Fruit fly (Drosophila melanogaster): ENCODE data around the gene Rlip.

Gene Rlip

DNA sequence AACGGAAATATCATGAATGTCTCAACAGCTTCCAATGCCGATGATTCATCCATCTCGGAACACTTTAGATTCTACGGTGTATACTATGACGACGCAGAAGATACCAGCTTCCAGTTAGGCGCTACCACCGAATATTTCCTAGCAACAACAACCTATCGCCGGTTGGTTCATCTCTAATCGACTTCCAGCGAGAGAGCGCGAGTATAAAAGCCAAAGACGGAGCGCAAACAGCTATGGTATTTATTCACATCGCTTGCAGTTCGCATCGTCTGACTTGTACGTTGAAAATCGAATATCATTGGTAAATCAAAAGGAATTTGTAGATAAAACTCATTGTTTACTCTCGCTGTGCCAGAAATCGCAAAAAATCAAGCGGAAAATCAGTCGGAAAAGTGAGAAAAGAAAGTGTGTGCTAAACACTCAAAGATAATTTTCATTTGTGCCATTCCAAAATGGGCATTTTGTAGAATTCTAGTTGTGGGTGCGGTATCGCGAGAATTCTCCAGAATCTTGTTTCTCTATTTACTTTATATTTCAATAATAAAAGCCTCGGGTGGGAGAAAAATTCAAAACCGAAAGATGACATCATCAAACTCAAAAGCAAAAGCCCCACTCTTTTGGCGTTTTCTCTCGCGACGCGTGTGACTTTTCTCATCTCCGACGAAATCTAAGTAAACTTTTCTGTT lies 47.7 kb downstream of the Rlip start, which contains the start of gene AnxB9 (continued):
- no peak for TF ChIP-seq Gsc (GFP tag; IDR thresholded peaks at IDR 0.05)
- TF ChIP-seq cad (GFP tag; optimal IDR thresholded peaks at IDR 0.05): no peak
- TF ChIP-seq fd96Cb (tag; optimal IDR thresholded peaks at IDR 0.05): no peak
- no peak for TF ChIP-seq sna (GFP tag; IDR thresholded peaks at IDR 0.05; ENCODE audit: partially characterized antibody)
- TF ChIP-seq GATAe (GFP tag; conservative IDR thresholded peaks at IDR 0.05): no peak
- TF ChIP-seq CG12236 (GFP tag; optimal IDR thresholded peaks at IDR 0.05): peak; percentile 7
- TF ChIP-seq CrebB (tag; optimal IDR thresholded peaks at IDR 0.05): peak; percentile 50
- peak; percentile 5 for TF ChIP-seq Xbp1 (GFP tag; optimal IDR thresholded peaks at IDR 0.05)
- no peak for TF ChIP-seq ftz-f1 (GFP tag; optimal IDR thresholded peaks at IDR 0.05)
- peak; percentile 28 for TF ChIP-seq unpg (GFP tag; optimal IDR thresholded peaks at IDR 0.05)
- TF ChIP-seq inv (GFP tag; IDR thresholded peaks at IDR 0.05; ENCODE audit: partially characterized antibody): no peak
- TF ChIP-seq MTF-1 (GFP tag; optimal IDR thresholded peaks at IDR 0.05; ENCODE audit: borderline replicate concordance): peak; percentile 71
- no peak for TF ChIP-seq PHDP (tag; optimal IDR thresholded peaks at IDR 0.05)
- no peak for TF ChIP-seq CG9437 (GFP tag; optimal IDR thresholded peaks at IDR 0.05)
- no peak; the same call in 1 of the 2 replicates for TF ChIP-seq unc-4 (GFP tag; IDR thresholded peaks at IDR 0.05; ENCODE audit: partially characterized antibody)
- no peak for TF ChIP-seq ems (GFP tag; optimal IDR thresholded peaks at IDR 0.05)
- no peak for TF ChIP-seq p53 (GFP tag; optimal IDR thresholded peaks at IDR 0.05)
- no peak for TF ChIP-seq pros (GFP tag; optimal IDR thresholded peaks at IDR 0.05)
- no peak for TF ChIP-seq slp2 (GFP tag; optimal IDR thresholded peaks at IDR 0.05)
- TF ChIP-seq wek (GFP tag; optimal IDR thresholded peaks at IDR 0.05): peak; percentile 70
- TF ChIP-seq CG10366 (GFP tag; IDR thresholded peaks at IDR 0.05): no peak
- no peak for TF ChIP-seq maf-S (GFP tag; optimal IDR thresholded peaks at IDR 0.05)
- no peak for TF ChIP-seq CG30403 (GFP tag; optimal IDR thresholded peaks at IDR 0.05)
- peak; percentile 40 for TF ChIP-seq mirr (GFP tag; optimal IDR thresholded peaks at IDR 0.05)
- TF ChIP-seq ATbp (GFP tag; optimal IDR thresholded peaks at IDR 0.05): no peak
- no peak for TF ChIP-seq Hr78 (GFP tag; optimal IDR thresholded peaks at IDR 0.05)
- no peak for TF ChIP-seq crol (GFP tag; IDR thresholded peaks at IDR 0.05)
- TF ChIP-seq sim (GFP tag; IDR thresholded peaks at IDR 0.05): no peak
- TF ChIP-seq gsb-n (tag; optimal IDR thresholded peaks at IDR 0.05): no peak
- no peak for TF ChIP-seq sc (optimal IDR thresholded peaks at IDR 0.05)
- TF ChIP-seq sc (GFP tag; optimal IDR thresholded peaks at IDR 0.05): no peak
- peak; percentile 59 for TF ChIP-seq CG9932 (GFP tag; IDR thresholded peaks at IDR 0.05)
- no peak; the same call in 2 of the 3 replicates for TF ChIP-seq tgo (GFP tag; IDR thresholded peaks at IDR 0.05)
- 0 out of 3 replicates have a peak, but pooled peaks have one; percentile 38 for TF ChIP-seq otp (GFP tag; IDR thresholded peaks at IDR 0.05)
- no peak for TF ChIP-seq CG6254 (GFP tag; optimal IDR thresholded peaks at IDR 0.05)
- TF ChIP-seq CG10462 (GFP tag; optimal IDR thresholded peaks at IDR 0.05): no peak
- TF ChIP-seq CG4707 (GFP tag; optimal IDR thresholded peaks at IDR 0.05): peak; percentile 30
- no peak for TF ChIP-seq CoRest (tag; optimal IDR thresholded peaks at IDR 0.05)
- TF ChIP-seq kni (GFP tag; optimal IDR thresholded peaks at IDR 0.05): no peak
- no peak for TF ChIP-seq CG8765 (GFP tag; IDR thresholded peaks at IDR 0.05)
- peak; percentile 60 for TF ChIP-seq onecut (GFP tag; IDR thresholded peaks at IDR 0.05)
- TF ChIP-seq Lpt (GFP tag; optimal IDR thresholded peaks at IDR 0.05): no peak
- no peak for TF ChIP-seq lola (GFP tag; optimal IDR thresholded peaks at IDR 0.05)
- no peak for TF ChIP-seq crp (GFP tag; optimal IDR thresholded peaks at IDR 0.05)
- no peak for TF ChIP-seq jigr1 (GFP tag; IDR thresholded peaks at IDR 0.05)
- TF ChIP-seq CG18619 (GFP tag; optimal IDR thresholded peaks at IDR 0.05): peak; percentile 6
- no peak for TF ChIP-seq CG10959 (GFP tag; IDR thresholded peaks at IDR 0.05)
- no peak for TF ChIP-seq CG12942 (GFP tag; optimal IDR thresholded peaks at IDR 0.05)
- TF ChIP-seq CG16863 (GFP tag; optimal IDR thresholded peaks at IDR 0.05): peak; percentile 20
- no peak for TF ChIP-seq CG5245 (GFP tag; optimal IDR thresholded peaks at IDR 0.05)
